Fruit fly (Drosophila melanogaster): ENCODE results near the gene Sf3b5.

DNA sequence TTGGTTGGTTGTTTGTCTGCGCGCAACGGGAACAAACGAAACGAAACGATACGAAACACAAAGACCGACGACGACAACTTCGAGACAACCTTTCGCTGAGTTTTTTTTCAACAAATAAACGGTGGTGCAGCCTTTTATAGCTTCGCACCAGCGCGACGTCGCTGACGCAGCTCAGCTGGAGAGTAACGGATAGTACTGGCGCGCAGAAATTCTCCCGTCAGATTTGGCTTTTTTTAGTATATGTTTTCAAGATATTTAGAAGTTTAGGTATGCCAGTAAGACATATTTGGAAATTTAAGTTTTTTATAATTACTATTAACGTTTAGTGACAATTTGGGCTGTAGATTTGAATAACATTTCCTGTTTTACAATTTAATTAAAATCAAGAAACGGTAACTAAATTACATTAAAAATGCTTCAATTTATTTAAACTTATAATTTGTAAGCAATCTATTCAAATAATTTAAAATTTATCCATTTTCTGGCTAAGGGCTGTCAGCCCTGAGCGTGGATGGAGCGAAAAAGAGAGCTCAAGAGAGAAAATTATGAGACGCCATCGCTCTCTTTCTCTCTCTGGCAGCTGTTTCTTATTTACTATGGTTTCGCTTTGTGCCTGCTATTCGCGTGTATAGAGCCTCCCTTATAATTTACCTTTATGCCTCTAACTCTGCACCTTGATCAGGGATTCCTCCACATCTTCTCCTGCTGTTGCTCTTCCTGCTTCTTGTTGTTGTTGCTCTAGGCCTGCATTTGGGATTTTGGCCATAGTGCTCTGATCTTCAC, 18.7 kb upstream of the Sf3b5 start:
- TF ChIP-seq fru (GFP tag; optimal IDR thresholded peaks at IDR 0.05): peak; percentile 86
- TF ChIP-seq CG9705 (GFP tag; optimal IDR thresholded peaks at IDR 0.05): peak; percentile 71
- TF ChIP-seq rgr (GFP tag; optimal IDR thresholded peaks at IDR 0.05): peak; percentile 77
- peak; percentile 90 for TF ChIP-seq psq (GFP tag; optimal IDR thresholded peaks at IDR 0.05)
- peak; percentile 83 for TF ChIP-seq h (GFP tag; optimal IDR thresholded peaks at IDR 0.05)
- no peak for TF ChIP-seq usp (GFP tag; optimal IDR thresholded peaks at IDR 0.05)
- no peak for TF ChIP-seq pan (optimal IDR thresholded peaks at IDR 0.05)
- peak; percentile 73 for TF ChIP-seq brk (GFP tag; optimal IDR thresholded peaks at IDR 0.05)
- TF ChIP-seq Abd-B (GFP tag; optimal IDR thresholded peaks at IDR 0.05): no peak
- TF ChIP-seq Dfd (GFP tag; optimal IDR thresholded peaks at IDR 0.05): no peak
